Worm (Caenorhabditis elegans) whole organism, late embryonic: ENCODE data around the gene srm-4.

ENCODE experiments used
- F13H6.1 ChIP-seq: sonication (generic microtip); optimal IDR thresholded peaks from 2 replicates; lab custom pipeline; 2016; ENCODE audit warnings: missing genetic modification characterization, missing compliant biosample characterization
- K09A11.1 ChIP-seq: sonication (generic microtip); optimal IDR thresholded peaks from 2 replicates; lab custom pipeline; 2017; ENCODE audit warnings: antibody characterized with exemption, mild to moderate bottlenecking, missing genetic modification characterization, missing compliant biosample characterization; ENCODE audit not compliant: insufficient read depth
- ceh-18 ChIP-seq: sonication (generic microtip); optimal IDR thresholded peaks from 2 replicates; lab custom pipeline; 2016; ENCODE audit warnings: missing genetic modification characterization, missing compliant biosample characterization
- ceh-48 ChIP-seq: sonication (generic microtip); optimal IDR thresholded peaks from 2 replicates; lab custom pipeline; 2016; ENCODE audit warnings: missing genetic modification characterization, inconsistent platforms, missing compliant biosample characterization
- eyg-1 ChIP-seq: sonication (generic microtip); optimal IDR thresholded peaks from 2 replicates; lab custom pipeline; 2016; ENCODE audit warnings: missing genotype, missing genetic modification characterization, missing compliant biosample characterization
- nhr-232 ChIP-seq: sonication (generic microtip); optimal IDR thresholded peaks from 2 replicates; lab custom pipeline; 2016; ENCODE audit warnings: missing genetic modification characterization, missing compliant biosample characterization
- pha-4 ChIP-seq: fragments of 150-350 bp; optimal IDR thresholded peaks from 2 replicates; lab custom pipeline; 2018; ENCODE audit warnings: missing biosample characterization, missing genetic modification reagents, missing genetic modification characterization
- pqm-1 ChIP-seq: sonication (generic microtip); optimal IDR thresholded peaks from 2 replicates; lab custom pipeline; 2016; ENCODE audit warnings: missing genetic modification characterization, missing compliant biosample characterization
- sox-2 ChIP-seq: fragments of 200-800 bp; sonication (Bioruptor generic); IDR thresholded peaks from 2 replicates; pipeline ENCODE4 v1.3.6; 2022; ENCODE audit warnings: missing genetic modification reagents, missing genetic modification characterization, missing compliant biosample characterization
- tbx-2 ChIP-seq: sonication (generic microtip); optimal IDR thresholded peaks from 2 replicates; lab custom pipeline; 2016; ENCODE audit warnings: missing genetic modification characterization, missing compliant biosample characterization
- unc-42 ChIP-seq: sonication (generic microtip); optimal IDR thresholded peaks from 2 replicates; lab custom pipeline; 2016; ENCODE audit warnings: missing genotype, missing genetic modification characterization, missing compliant biosample characterization

ce11 chrV:14361973-14362372 is 28.8 kb downstream of the srm-4 start:
- no peak for TF ChIP-seq pqm-1
- no peak for TF ChIP-seq tbx-2
- no peak for TF ChIP-seq unc-42 (tag; lab: Kevin White, UChicago)
- TF ChIP-seq ceh-48 (tag; lab: Kevin White, UChicago) = no peak
- TF ChIP-seq pha-4 (tag; lab: Kevin White, UChicago) = no peak
- TF ChIP-seq nhr-232 (tag; lab: Kevin White, UChicago) = no peak
- TF ChIP-seq eyg-1 (tag; lab: Kevin White, UChicago) = no peak
- TF ChIP-seq K09A11.1 (tag; lab: Kevin White, UChicago) = no peak
- no peak for TF ChIP-seq F13H6.1
- no peak for TF ChIP-seq ceh-18
- TF ChIP-seq sox-2 (GFP tag; lab: Robert Waterston, UW) = no peak
